Worm (Caenorhabditis elegans) whole organism, L2 larva: ENCODE results near the gene ggtb-1.

Experiments used
- C34F6.9 ChIP-seq: fragments of 150-350 bp; optimal IDR thresholded peaks from 2 replicates; lab custom pipeline; 2014; ENCODE audit warnings: missing biosample characterization, missing genetic modification characterization
- F13H6.1 ChIP-seq: sonication (generic microtip); optimal IDR thresholded peaks from 2 replicates; lab custom pipeline; 2016; ENCODE audit warnings: missing genetic modification characterization, missing compliant biosample characterization
- R02D3.7 ChIP-seq: fragments of 150-350 bp; optimal IDR thresholded peaks from 2 replicates; lab custom pipeline; 2014; ENCODE audit warnings: missing biosample characterization, missing genetic modification characterization
- Y55F3AM.14 ChIP-seq: fragments of 200-800 bp; sonication (Bioruptor generic); optimal IDR thresholded peaks from 2 replicates; lab custom pipeline; 2018; ENCODE audit warnings: mild to moderate bottlenecking, missing genetic modification characterization, missing compliant biosample characterization
- ZK546.5 ChIP-seq: sonication (generic microtip); optimal IDR thresholded peaks from 2 replicates; lab custom pipeline; 2017; ENCODE audit warnings: missing biosample characterization, missing genetic modification characterization
- alr-1 ChIP-seq: fragments of 150-350 bp; optimal IDR thresholded peaks from 2 replicates; lab custom pipeline; 2014; ENCODE audit warnings: missing biosample characterization, missing genetic modification characterization
- aly-2 ChIP-seq: fragments of 150-350 bp; optimal IDR thresholded peaks from 2 replicates; lab custom pipeline; 2014; ENCODE audit warnings: missing biosample characterization, missing genetic modification characterization
- ama-1 ChIP-seq: fragments of 150-350 bp; optimal IDR thresholded peaks from 2 replicates; lab custom pipeline; 2018; ENCODE audit warnings: inconsistent platforms
- blmp-1 ChIP-seq: sonication (generic microtip); optimal IDR thresholded peaks from 2 replicates; lab custom pipeline; 2017; ENCODE audit warnings: missing genetic modification characterization, mild to moderate bottlenecking, missing compliant biosample characterization, antibody characterized with exemption, moderate library complexity; ENCODE audit not compliant: insufficient read depth
- ceh-16 ChIP-seq: fragments of 150-350 bp; optimal IDR thresholded peaks from 2 replicates; lab custom pipeline; 2014; ENCODE audit warnings: missing biosample characterization, missing genetic modification characterization
- ceh-82 ChIP-seq: fragments of 150-350 bp; optimal IDR thresholded peaks from 2 replicates; lab custom pipeline; 2014; ENCODE audit warnings: missing biosample characterization, missing genetic modification characterization
- crh-2 ChIP-seq: sonication (generic microtip); optimal IDR thresholded peaks from 2 replicates; lab custom pipeline; 2017; ENCODE audit warnings: missing biosample characterization, missing genetic modification characterization
- dmd-4 ChIP-seq: sonication (generic microtip); optimal IDR thresholded peaks from 2 replicates; lab custom pipeline; 2017; ENCODE audit warnings: missing biosample characterization, missing genetic modification characterization
- elt-1 ChIP-seq: fragments of 150-350 bp; optimal IDR thresholded peaks from 2 replicates; lab custom pipeline; 2014; ENCODE audit warnings: missing biosample characterization, missing genetic modification characterization
- elt-3 ChIP-seq: sonication (generic microtip); optimal IDR thresholded peaks from 2 replicates; lab custom pipeline; 2017; ENCODE audit warnings: missing biosample characterization, missing genetic modification characterization
- fos-1 ChIP-seq: fragments of 150-350 bp; optimal IDR thresholded peaks from 2 replicates; lab custom pipeline; 2014; ENCODE audit warnings: missing biosample characterization, missing genetic modification characterization
- gmeb-1 ChIP-seq: fragments of 150-350 bp; optimal IDR thresholded peaks from 2 replicates; lab custom pipeline; 2014; ENCODE audit warnings: missing biosample characterization, missing genetic modification characterization
- lin-11 ChIP-seq: fragments of 150-350 bp; sonication (generic microtip); optimal IDR thresholded peaks from 2 replicates; lab custom pipeline; 2014; ENCODE audit warnings: missing biosample characterization, missing genetic modification characterization, inconsistent platforms, mixed read lengths
- lin-13 ChIP-seq: fragments of 150-350 bp; optimal IDR thresholded peaks from 2 replicates; lab custom pipeline; 2014; ENCODE audit warnings: missing biosample characterization, missing genetic modification reagents, missing genetic modification characterization
- lin-39 ChIP-seq: fragments of 150-350 bp; optimal IDR thresholded peaks from 2 replicates; lab custom pipeline; 2014; ENCODE audit warnings: missing biosample characterization, missing genetic modification reagents, missing genetic modification characterization
- lsy-2 ChIP-seq, 2 experiments: fragments of 150-350 bp in 1 of 2; sonication (generic microtip) in 1 of 2; optimal IDR thresholded peaks; 2 replicates each; lab custom pipeline; 2014 to 2017; ENCODE audit warnings: missing biosample characterization in 2 of 2, missing genetic modification characterization in 2 of 2
- mab-5 ChIP-seq: fragments of 150-350 bp; optimal IDR thresholded peaks from 2 replicates; lab custom pipeline; 2014; ENCODE audit warnings: missing biosample characterization, missing genetic modification characterization
- mbf-1 ChIP-seq: sonication (generic microtip); optimal IDR thresholded peaks from 2 replicates; lab custom pipeline; 2017; ENCODE audit warnings: missing biosample characterization, missing genetic modification characterization
- mdl-1 ChIP-seq, 2 experiments: fragments of 150-350 bp in 1 of 2; sonication (generic microtip) in 1 of 2; optimal IDR thresholded peaks; 2 replicates each; lab custom pipeline; 2017; ENCODE audit warnings: missing biosample characterization in 2 of 2, missing genetic modification characterization in 2 of 2
- nhr-10 ChIP-seq: sonication (generic microtip); optimal IDR thresholded peaks from 2 replicates; lab custom pipeline; 2017; ENCODE audit warnings: missing biosample characterization, missing genetic modification characterization
- nhr-11 ChIP-seq: fragments of 150-350 bp; optimal IDR thresholded peaks from 2 replicates; lab custom pipeline; 2014; ENCODE audit warnings: missing biosample characterization, missing genetic modification characterization
- nhr-12 ChIP-seq: fragments of 150-350 bp; optimal IDR thresholded peaks from 2 replicates; lab custom pipeline; 2014; ENCODE audit warnings: missing biosample characterization, missing genetic modification characterization
- nhr-129 ChIP-seq: fragments of 150-350 bp; optimal IDR thresholded peaks from 2 replicates; lab custom pipeline; 2014; ENCODE audit warnings: missing biosample characterization, missing genetic modification characterization
- nhr-21 ChIP-seq: fragments of 150-350 bp; optimal IDR thresholded peaks from 2 replicates; lab custom pipeline; 2014; ENCODE audit warnings: missing biosample characterization, missing genetic modification characterization
- nhr-23 ChIP-seq: fragments of 150-350 bp; optimal IDR thresholded peaks from 2 replicates; lab custom pipeline; 2014; ENCODE audit warnings: missing biosample characterization, missing genetic modification reagents, missing genetic modification characterization
- nhr-237 ChIP-seq: fragments of 150-350 bp; optimal IDR thresholded peaks from 2 replicates; lab custom pipeline; 2014; ENCODE audit warnings: missing biosample characterization, missing genetic modification characterization
- nhr-25 ChIP-seq: fragments of 150-350 bp; sonication (generic microtip); optimal IDR thresholded peaks from 3 replicates; lab custom pipeline; 2014; ENCODE audit warnings: missing biosample characterization, missing genetic modification characterization
- nhr-6 ChIP-seq: fragments of 150-350 bp; optimal IDR thresholded peaks from 2 replicates; lab custom pipeline; 2014; ENCODE audit warnings: missing biosample characterization, missing genetic modification characterization
- nhr-77 ChIP-seq: fragments of 150-350 bp; optimal IDR thresholded peaks from 2 replicates; lab custom pipeline; 2014; ENCODE audit warnings: missing biosample characterization, missing genetic modification characterization
- peb-1 ChIP-seq: fragments of 150-350 bp; optimal IDR thresholded peaks from 2 replicates; lab custom pipeline; 2014; ENCODE audit warnings: missing biosample characterization, missing genetic modification characterization
- sem-4 ChIP-seq: fragments of 150-350 bp; optimal IDR thresholded peaks from 2 replicates; lab custom pipeline; 2014; ENCODE audit warnings: missing biosample characterization, missing genetic modification reagents, missing genetic modification characterization
- skn-1 ChIP-seq: sonication (generic microtip); optimal IDR thresholded peaks from 2 replicates; lab custom pipeline; 2017; ENCODE audit warnings: missing biosample characterization, missing genetic modification characterization
- sma-3 ChIP-seq: sonication (generic microtip); optimal IDR thresholded peaks from 2 replicates; lab custom pipeline; 2016; ENCODE audit warnings: missing genetic modification reagents, missing genetic modification characterization, missing compliant biosample characterization
- sma-9 ChIP-seq, 2 experiments: fragments of 150-350 bp in 1 of 2; sonication (generic microtip) in 1 of 2; optimal IDR thresholded peaks; 2 replicates each; lab custom pipeline; 2014 to 2016; ENCODE audit warnings: missing genetic modification characterization in 2 of 2, mild to moderate bottlenecking in 1 of 2, missing biosample characterization in 1 of 2, missing compliant biosample characterization in 1 of 2, missing genetic modification reagents in 1 of 2, moderate library complexity in 1 of 2
- snpc-4 ChIP-seq: fragments of 150-350 bp; optimal IDR thresholded peaks from 2 replicates; lab custom pipeline; 2014; ENCODE audit warnings: missing biosample characterization, missing genetic modification characterization
- unc-39 ChIP-seq: fragments of 150-350 bp; optimal IDR thresholded peaks from 2 replicates; lab custom pipeline; 2014; ENCODE audit warnings: missing biosample characterization, missing genetic modification characterization
- unc-55 ChIP-seq: fragments of 150-350 bp; sonication (generic microtip); optimal IDR thresholded peaks from 3 replicates; lab custom pipeline; 2014; ENCODE audit warnings: missing biosample characterization, missing genetic modification reagents, missing genetic modification characterization
- unc-62 ChIP-seq: fragments of 150-350 bp; optimal IDR thresholded peaks from 2 replicates; lab custom pipeline; 2014; ENCODE audit warnings: missing biosample characterization, missing genetic modification reagents, missing genetic modification characterization
- zag-1 ChIP-seq: fragments of 150-350 bp; optimal IDR thresholded peaks from 2 replicates; lab custom pipeline; 2014; ENCODE audit warnings: missing biosample characterization, missing genetic modification characterization
- ztf-1 ChIP-seq: fragments of 200-800 bp; sonication (Bioruptor generic); conservative IDR thresholded peaks from 2 replicates; pipeline ENCODE4 v1.3.6; 2022; ENCODE audit warnings: missing genetic modification characterization, missing compliant biosample characterization
- ztf-11 ChIP-seq: sonication (generic microtip); optimal IDR thresholded peaks from 2 replicates; lab custom pipeline; 2017; ENCODE audit warnings: missing biosample characterization, missing genetic modification characterization
- ztf-4 ChIP-seq: fragments of 150-350 bp; optimal IDR thresholded peaks from 2 replicates; lab custom pipeline; 2014; ENCODE audit warnings: missing biosample characterization, missing genetic modification characterization

The ggtb-1 gene

ce11 chrIII:7162065-7162762, 28.6 kb downstream of the ggtb-1 start, which contains the start of the genes syf-2 and K04G7.1 (continued):
- TF ChIP-seq mbf-1: no peak
- TF ChIP-seq ama-1 (lab: Kevin White, UChicago): no peak
- no peak for TF ChIP-seq dmd-4
- TF ChIP-seq skn-1 (tag; lab: Kevin White, UChicago): peak; percentile 19
- peak; percentile 94 for TF ChIP-seq crh-2 (tag; lab: Kevin White, UChicago)
- TF ChIP-seq unc-55 (GFP tag; lab: Kevin White, UChicago): peak; percentile 98
- TF ChIP-seq nhr-25 (tag; lab: Kevin White, UChicago): peak; percentile 89
- TF ChIP-seq gmeb-1: peak; percentile 95
- peak; percentile 58 for TF ChIP-seq ztf-4 (tag; lab: Kevin White, UChicago)
- TF ChIP-seq unc-39 (tag; lab: Kevin White, UChicago): no peak
- TF ChIP-seq nhr-10: no peak
- peak; percentile 86 for TF ChIP-seq nhr-21 (tag; lab: Kevin White, UChicago)
- peak; percentile 77 for TF ChIP-seq sem-4
- peak; percentile 12 for TF ChIP-seq ZK546.5 (tag; lab: Kevin White, UChicago)
- TF ChIP-seq ztf-11: no peak
- peak; percentile 69 for TF ChIP-seq nhr-6 (tag; lab: Kevin White, UChicago)
- TF ChIP-seq C34F6.9 (tag; lab: Kevin White, UChicago): peak; percentile 94
- peak; percentile 66 for TF ChIP-seq zag-1
- TF ChIP-seq lin-39 (tag; lab: Kevin White, UChicago): peak; percentile 3
- peak; percentile 78 for TF ChIP-seq F13H6.1 (tag; lab: Kevin White, UChicago)
- TF ChIP-seq ceh-82 (tag; lab: Kevin White, UChicago): no peak
- TF ChIP-seq nhr-237 (tag; lab: Kevin White, UChicago): no peak

ce11 chrIII:7165276-7165675, 31.7 kb downstream of the ggtb-1 start:
- TF ChIP-seq unc-55 (GFP tag; lab: Kevin White, UChicago) (no peak), elt-1 (no peak), ztf-1 (GFP tag; lab: Robert Waterston, UW) (no peak), nhr-77 (no peak), gmeb-1 (no peak), lin-39 (tag; lab: Kevin White, UChicago) (no peak), ZK546.5 (tag; lab: Kevin White, UChicago) (no peak), unc-39 (tag; lab: Kevin White, UChicago) (no peak), blmp-1 (no peak), elt-3 (tag; lab: Kevin White, UChicago) (no peak), sem-4 (no peak)

- TF ChIP-seq C34F6.9 (tag; lab: Kevin White, UChicago) (peak; percentile 80), sma-3 (GFP tag; lab: Kevin White, UChicago) (no peak), aly-2 (tag; lab: Kevin White, UChicago) (no peak), blmp-1 (peak; percentile 71), mbf-1 (no peak), lin-39 (tag; lab: Kevin White, UChicago) (no peak), nhr-12 (tag; lab: Kevin White, UChicago) (no peak), F13H6.1 (tag; lab: Kevin White, UChicago) (peak; percentile 51), snpc-4 (tag; lab: Kevin White, UChicago) (no peak), alr-1 (tag; lab: Kevin White, UChicago) (no peak), peb-1 (no peak), ZK546.5 (tag; lab: Kevin White, UChicago) (no peak), ceh-16 (no peak), nhr-25 (tag; lab: Kevin White, UChicago) (no peak), crh-2 (tag; lab: Kevin White, UChicago) (peak; percentile 87), ztf-4 (tag; lab: Kevin White, UChicago) (no peak), nhr-129 (peak; percentile 76), nhr-21 (tag; lab: Kevin White, UChicago) (no peak), unc-39 (tag; lab: Kevin White, UChicago) (no peak), mab-5 (tag; lab: Kevin White, UChicago) (no peak), zag-1 (no peak), sma-9 (GFP tag; optimal IDR thresholded peaks at IDR 0.05; lab: Kevin White, UChicago) (peak; percentile 73), sma-9 (tag; optimal IDR thresholded peaks at IDR 0.05; lab: Kevin White, UChicago) (no peak), fos-1 (tag; lab: Kevin White, UChicago) (peak; percentile 95), ztf-11 (no peak), nhr-23 (tag; lab: Kevin White, UChicago) (no peak), unc-55 (GFP tag; lab: Kevin White, UChicago) (peak; percentile 57), nhr-11 (tag; lab: Kevin White, UChicago) (no peak), lsy-2 (tag; optimal IDR thresholded peaks at IDR 0.05; lab: Kevin White, UChicago) (peak in 1 of 2 experiments; percentile 50), skn-1 (tag; lab: Kevin White, UChicago) (no peak), unc-62 (GFP tag; lab: Kevin White, UChicago) (no peak), Y55F3AM.14 (GFP tag; lab: Kevin White, UChicago) (no peak), nhr-77 (no peak), lin-11 (tag; lab: Kevin White, UChicago) (no peak), R02D3.7 (no peak), sem-4 (no peak), lin-13 (no peak), mdl-1 (tag; optimal IDR thresholded peaks at IDR 0.05; lab: Kevin White, UChicago) (peak in 1 of 2 experiments; percentile 21)
These were observed 32.3 kb downstream of the ggtb-1 start for ce11 chrIII:7165816-7166229.
